Worm (Caenorhabditis elegans) whole organism, L1 larva: ENCODE results near the gene sms-5.
"Not testable (repeated sequence)": the region's sequence is repeated elsewhere in the genome, so short reads cannot be mapped to it uniquely, and the experiment has no call there.

Experiments used
- F16B12.6 ChIP-seq: fragments of 150-350 bp; optimal IDR thresholded peaks from 2 replicates; lab custom pipeline; 2014; ENCODE audit warnings: missing biosample characterization, missing genetic modification characterization
- Y116A8C.19 ChIP-seq: sonication (generic microtip); optimal IDR thresholded peaks from 2 replicates; lab custom pipeline; 2016; ENCODE audit warnings: missing compliant biosample characterization, missing genetic modification characterization, borderline replicate concordance
- aha-1 ChIP-seq: fragments of 150-350 bp; optimal IDR thresholded peaks from 2 replicates; lab custom pipeline; 2014; ENCODE audit warnings: missing biosample characterization, missing genetic modification characterization
- aly-2 ChIP-seq: fragments of 150-350 bp; optimal IDR thresholded peaks from 2 replicates; lab custom pipeline; 2014; ENCODE audit warnings: missing biosample characterization, missing genetic modification characterization
- blmp-1 ChIP-seq: fragments of 150-350 bp; optimal IDR thresholded peaks from 2 replicates; lab custom pipeline; 2014; ENCODE audit warnings: missing biosample characterization, missing genetic modification characterization
- egl-13 ChIP-seq: sonication (generic microtip); optimal IDR thresholded peaks from 2 replicates; lab custom pipeline; 2016; ENCODE audit warnings: missing genotype, missing genetic modification reagents, missing genetic modification characterization, missing compliant biosample characterization
- elt-2 ChIP-seq: sonication (generic microtip); optimal IDR thresholded peaks from 2 replicates; lab custom pipeline; 2016; ENCODE audit warnings: missing genetic modification characterization, mild to moderate bottlenecking, inconsistent platforms, missing compliant biosample characterization, missing genetic modification reagents
- elt-3 ChIP-seq, 6 experiments: fragments of 150-350 bp in 1 of 6; sonication (generic microtip); optimal IDR thresholded peaks; 2 replicates each; lab custom pipeline; 2017 to 2018; ENCODE audit warnings: missing biosample characterization in 6 of 6, missing genetic modification characterization in 6 of 6, inconsistent platforms in 1 of 6
- hpl-2 ChIP-seq: fragments of 150-350 bp; optimal IDR thresholded peaks from 2 replicates; lab custom pipeline; 2014; ENCODE audit warnings: missing biosample characterization, missing genetic modification reagents, missing genetic modification characterization
- irx-1 ChIP-seq: sonication (generic microtip); optimal IDR thresholded peaks from 2 replicates; lab custom pipeline; 2016; ENCODE audit warnings: missing genetic modification characterization, missing compliant biosample characterization
- lin-13 ChIP-seq: fragments of 150-350 bp; optimal IDR thresholded peaks from 2 replicates; lab custom pipeline; 2014; ENCODE audit warnings: missing biosample characterization, missing genetic modification reagents, missing genetic modification characterization
- lin-14 ChIP-seq: fragments of 200-800 bp; sonication (Bioruptor generic); optimal IDR thresholded peaks from 2 replicates; lab custom pipeline; 2018; ENCODE audit warnings: mild to moderate bottlenecking, missing genetic modification characterization, moderate library complexity, missing compliant biosample characterization
- lir-3 ChIP-seq: sonication (generic microtip); optimal IDR thresholded peaks from 2 replicates; lab custom pipeline; 2016; ENCODE audit warnings: mild to moderate bottlenecking, missing genetic modification characterization, moderate library complexity, missing compliant biosample characterization; ENCODE audit not compliant: poor library complexity
- lsy-2 ChIP-seq, 2 experiments: fragments of 150-350 bp; optimal IDR thresholded peaks; 2 replicates each; lab custom pipeline; 2014; ENCODE audit warnings: missing biosample characterization in 2 of 2, missing genetic modification characterization in 2 of 2
- mab-9 ChIP-seq: fragments of 200-800 bp; sonication (Bioruptor generic); IDR thresholded peaks from 2 replicates; pipeline ENCODE4 v1.3.6; 2022; ENCODE audit warnings: missing genetic modification reagents, missing genetic modification characterization, missing compliant biosample characterization
- mep-1 ChIP-seq: fragments of 150-350 bp; optimal IDR thresholded peaks from 2 replicates; lab custom pipeline; 2014; ENCODE audit warnings: missing biosample characterization, missing genetic modification characterization
- nhr-19 ChIP-seq: fragments of 200-800 bp; sonication (Bioruptor generic); conservative IDR thresholded peaks from 2 replicates; pipeline ENCODE4 v1.3.6; 2022; ENCODE audit warnings: missing genetic modification characterization, missing compliant biosample characterization
- nhr-28 ChIP-seq: fragments of 150-350 bp; optimal IDR thresholded peaks from 2 replicates; lab custom pipeline; 2014; ENCODE audit warnings: missing biosample characterization, missing genetic modification characterization
- pag-3 ChIP-seq: sonication (generic microtip); optimal IDR thresholded peaks from 2 replicates; lab custom pipeline; 2017; ENCODE audit warnings: missing genetic modification characterization, mild to moderate bottlenecking, missing compliant biosample characterization, antibody characterized with exemption, borderline replicate concordance; ENCODE audit not compliant: insufficient read depth
- rnt-1 ChIP-seq: sonication (generic microtip); optimal IDR thresholded peaks from 2 replicates; lab custom pipeline; 2016; ENCODE audit warnings: mild to moderate bottlenecking, missing genetic modification characterization, moderate library complexity, missing compliant biosample characterization
- skn-1 ChIP-seq: fragments of 150-350 bp; optimal IDR thresholded peaks from 2 replicates; lab custom pipeline; 2014; ENCODE audit warnings: missing biosample characterization, missing genetic modification characterization
- snpc-4 ChIP-seq: fragments of 150-350 bp; optimal IDR thresholded peaks from 2 replicates; lab custom pipeline; 2014; ENCODE audit warnings: missing biosample characterization, missing genetic modification characterization
- sptf-1 ChIP-seq: fragments of 150-350 bp; optimal IDR thresholded peaks from 2 replicates; lab custom pipeline; 2014; ENCODE audit warnings: missing biosample characterization, missing genetic modification characterization
- swsn-7 ChIP-seq: sonication (generic microtip); optimal IDR thresholded peaks from 2 replicates; lab custom pipeline; 2016; ENCODE audit warnings: missing genetic modification characterization, missing compliant biosample characterization
- xbp-1 ChIP-seq: sonication (generic microtip); optimal IDR thresholded peaks from 2 replicates; lab custom pipeline; 2016; ENCODE audit warnings: missing genetic modification characterization, missing compliant biosample characterization
- zip-4 ChIP-seq: fragments of 200-800 bp; sonication (Bioruptor generic); optimal IDR thresholded peaks from 2 replicates; lab custom pipeline; 2018; ENCODE audit warnings: mild to moderate bottlenecking, missing genetic modification characterization, moderate library complexity, missing compliant biosample characterization
- ztf-11 ChIP-seq, 2 experiments: sonication (generic microtip); optimal IDR thresholded peaks; 2 replicates each; lab custom pipeline; 2016 to 2017; ENCODE audit warnings: missing genetic modification characterization in 2 of 2, missing biosample characterization in 1 of 2, missing compliant biosample characterization in 1 of 2
- ztf-4 ChIP-seq: fragments of 150-350 bp; optimal IDR thresholded peaks from 2 replicates; lab custom pipeline; 2014; ENCODE audit warnings: missing biosample characterization, missing genetic modification characterization

sms-5 gene

DNA sequence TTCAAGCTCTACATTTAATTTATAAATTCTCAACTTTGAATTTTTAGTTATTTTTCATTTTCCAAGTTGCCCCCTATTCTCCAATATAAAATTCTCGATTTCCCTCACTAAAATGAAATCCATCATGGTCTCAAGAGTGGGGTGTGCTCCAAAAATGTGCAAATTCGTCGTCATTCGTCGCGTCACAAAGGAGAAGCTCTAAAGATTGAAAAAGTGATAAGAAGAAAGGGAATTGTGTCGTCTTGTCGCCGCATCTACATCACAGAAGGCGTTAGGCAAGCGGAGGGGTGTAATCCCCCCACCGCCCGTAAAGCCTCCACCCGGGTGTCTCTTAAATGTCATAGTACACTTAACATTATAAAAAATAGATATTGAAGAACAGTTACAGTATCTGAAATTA lies 16.7 kb downstream of the sms-5 start:
- TF ChIP-seq snpc-4 (tag; lab: Kevin White, UChicago) (no peak), hpl-2 (GFP tag; lab: Kevin White, UChicago) (no peak), aly-2 (tag; lab: Kevin White, UChicago) (no peak), mab-9 (peak; percentile 58; the same call in 1 of the 2 replicates)

DNA sequence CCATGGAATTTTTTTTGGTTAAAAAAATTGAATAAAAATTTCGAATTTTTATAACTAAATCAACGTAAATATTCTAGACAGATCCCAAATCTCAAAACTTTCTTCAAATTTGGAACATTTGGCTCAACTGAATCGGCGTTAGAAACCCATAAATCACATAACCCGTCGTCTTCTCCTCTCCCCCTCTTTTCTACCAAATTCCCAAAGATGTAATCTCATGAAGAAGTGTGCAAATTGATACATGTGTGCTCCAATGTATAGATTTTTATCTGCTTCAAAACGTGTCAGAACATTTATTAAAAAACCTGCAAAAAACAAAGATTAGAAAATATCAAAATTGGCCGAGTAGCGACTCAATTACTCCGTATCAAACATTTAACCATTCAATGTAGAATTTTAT lies 17.4 kb downstream of the sms-5 start:
- no peak for TF ChIP-seq ztf-4 (tag; lab: Kevin White, UChicago)
- no peak for TF ChIP-seq F16B12.6 (tag; lab: Kevin White, UChicago)
- no peak for TF ChIP-seq elt-3 (tag; optimal IDR thresholded peaks at IDR 0.05; lab: Kevin White, UChicago)
- TF ChIP-seq egl-13 (tag; lab: Kevin White, UChicago): no peak
- TF ChIP-seq swsn-7 (tag; lab: Kevin White, UChicago): no peak
- no peak for TF ChIP-seq xbp-1 (tag; lab: Kevin White, UChicago)
- no peak for TF ChIP-seq skn-1

DNA sequence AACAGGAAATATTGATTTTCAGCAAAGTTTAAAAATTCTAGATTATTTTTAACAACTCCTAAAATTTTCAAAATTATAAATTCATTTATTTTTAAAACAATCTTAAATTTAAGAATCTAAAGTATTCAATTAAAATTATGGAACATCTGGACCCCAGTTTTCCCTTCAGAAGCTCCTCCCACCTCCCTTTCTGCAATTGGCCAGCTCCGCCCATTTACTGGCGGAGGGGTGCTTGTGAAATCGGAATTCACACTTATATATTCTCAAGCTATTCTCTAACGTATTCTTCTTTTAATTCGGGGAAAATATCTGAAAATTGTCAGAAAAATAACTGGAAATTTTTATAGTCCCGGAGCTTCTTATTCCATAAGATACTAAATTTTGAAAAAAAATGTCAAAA lies 20.5 kb downstream of the sms-5 start, which contains the start of gene mab-9:
mab-9 (plus strand) TSS at position 260 of the 400 bp plus-strand sequence.
- TF ChIP-seq lin-13 (GFP tag; lab: Kevin White, UChicago) (no peak), lsy-2 (tag; optimal IDR thresholded peaks at IDR 0.05; lab: Kevin White, UChicago) (peak in 1 of 2 experiments; percentile 7)

DNA sequence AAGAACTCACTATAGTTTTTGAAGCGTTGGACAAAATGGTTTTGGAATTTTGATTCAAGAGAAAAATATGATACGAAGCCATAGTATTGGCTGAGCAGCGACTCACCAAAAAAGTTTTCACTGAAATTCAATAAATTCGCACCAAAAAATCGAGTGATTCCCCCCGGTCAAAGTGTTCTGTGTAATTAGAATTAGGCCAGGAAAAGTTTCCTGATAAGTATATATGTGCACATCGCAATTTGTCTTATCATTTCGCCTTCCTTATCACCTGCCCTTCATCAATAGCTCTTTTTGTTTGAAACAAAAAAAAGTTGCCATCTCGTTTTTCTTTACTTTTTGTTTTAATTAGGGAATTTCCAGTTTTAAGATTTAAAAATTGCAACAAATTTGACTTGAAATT lies 26.5 kb downstream of the sms-5 start:
- no peak for TF ChIP-seq elt-3 (tag; optimal IDR thresholded peaks at IDR 0.05; lab: Kevin White, UChicago)
- TF ChIP-seq elt-2 (tag; lab: Kevin White, UChicago): peak; percentile 51
- TF ChIP-seq, all 84 proteins: peak for 1

DNA sequence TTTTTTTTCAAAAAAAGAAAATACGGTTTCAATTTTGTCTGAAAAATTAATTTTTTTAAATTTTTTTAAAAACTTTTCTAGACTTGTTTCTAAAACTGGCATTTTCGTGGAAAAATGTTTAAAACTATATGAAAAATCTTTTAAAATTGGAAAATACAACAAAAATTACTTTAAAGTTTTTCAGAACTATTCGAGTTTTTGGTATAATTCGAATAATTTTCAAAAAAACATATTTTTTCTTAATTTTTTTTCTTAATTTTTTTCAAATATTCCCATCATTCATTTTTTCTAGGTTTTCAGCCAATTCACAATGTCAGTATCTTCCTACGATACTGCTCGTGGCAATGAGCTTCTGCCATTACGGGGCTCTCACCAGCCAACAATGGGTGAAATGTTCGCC lies 27.1 kb downstream of the sms-5 start, which contains the start of gene slc-36.2:
slc-36.2 (plus strand) TSS at position 301 of the 400 bp plus-strand sequence.
- TF ChIP-seq hpl-2 (GFP tag; lab: Kevin White, UChicago): no peak
- TF ChIP-seq lin-13 (GFP tag; lab: Kevin White, UChicago): no peak
- TF ChIP-seq Y116A8C.19: no peak
- no peak for TF ChIP-seq elt-2 (tag; lab: Kevin White, UChicago)
- TF ChIP-seq skn-1: no peak
- TF ChIP-seq lin-14 (GFP tag; lab: Kevin White, UChicago): no peak
- no peak for TF ChIP-seq mep-1
- TF ChIP-seq aha-1: no peak
- no peak for TF ChIP-seq ztf-11 (tag; optimal IDR thresholded peaks at IDR 0.05; lab: Kevin White, UChicago)
- TF ChIP-seq nhr-19 (GFP tag; lab: Robert Waterston, UW): no peak
- TF ChIP-seq zip-4 (GFP tag; lab: Kevin White, UChicago): no peak
- TF ChIP-seq swsn-7 (tag; lab: Kevin White, UChicago): no peak
- TF ChIP-seq sptf-1 (tag; lab: Kevin White, UChicago): no peak
- TF ChIP-seq xbp-1 (tag; lab: Kevin White, UChicago): no peak
- TF ChIP-seq lir-3: no peak

DNA sequence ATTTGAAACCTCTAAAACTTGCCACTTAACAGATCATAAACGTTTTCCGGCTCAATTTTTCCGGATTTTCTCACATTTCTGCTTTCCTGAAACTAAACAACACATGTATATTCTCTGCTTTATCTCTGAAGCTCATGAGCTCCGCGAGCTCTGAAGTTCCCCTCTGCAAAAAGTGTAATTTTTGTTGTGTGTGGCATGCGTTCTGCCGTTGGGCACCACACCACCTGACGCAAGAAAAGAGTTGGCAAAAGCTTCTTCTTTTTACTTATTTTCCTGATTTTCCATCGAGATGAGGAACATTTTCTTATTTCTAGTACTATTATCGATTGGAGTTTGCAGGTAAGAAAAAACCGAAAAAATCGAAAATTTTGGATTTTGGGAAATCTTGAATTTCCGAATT lies 31.2 kb downstream of the sms-5 start, which contains the start of gene lgc-34:
lgc-34 (plus strand) TSS at position 200 of the 400 bp plus-strand sequence.
- TF ChIP-seq nhr-28 (tag; lab: Kevin White, UChicago) (no peak), pag-3 (tag; lab: Kevin White, UChicago) (peak; percentile 99), rnt-1 (tag; lab: Kevin White, UChicago) (peak; percentile 36)

DNA sequence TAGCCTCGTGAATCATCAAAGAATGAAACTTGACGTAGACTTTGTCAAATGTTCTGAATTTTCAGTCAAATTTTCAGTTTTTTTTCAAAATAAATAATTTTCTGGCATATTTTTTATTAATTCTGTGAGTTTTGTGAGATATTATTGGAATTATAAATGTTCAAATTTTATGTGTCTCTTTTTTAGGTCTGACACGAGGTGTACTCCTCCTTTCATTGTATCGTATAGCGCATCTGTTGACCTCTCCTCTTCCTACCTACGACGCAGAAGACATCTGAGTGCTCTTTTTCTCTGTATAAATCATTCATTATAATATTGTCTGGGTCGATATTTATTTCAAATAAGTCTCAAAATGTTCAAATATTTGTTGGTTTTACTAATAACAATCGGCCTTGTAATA lies 40.0 kb downstream of the sms-5 start, which contains the start of gene T27A1.3:
T27A1.3 (plus strand) TSS at position 301 of the 400 bp plus-strand sequence.
- not testable (repeated sequence) for TF ChIP-seq blmp-1, aly-2, irx-1 (tag; lab: Kevin White, UChicago)
